Fruit fly (Drosophila melanogaster): Measurements from ENCODE around the gene Rim.

dm6 chr3R:17965381-17965780 is 49.0 kb upstream of the Rim start:
- TF ChIP-seq usp (GFP tag; optimal IDR thresholded peaks at IDR 0.05) (no peak), CG8478 (optimal IDR thresholded peaks at IDR 0.05) (no peak), Dll (optimal IDR thresholded peaks at IDR 0.05) (no peak)
